Worm (Caenorhabditis elegans) whole organism, L2 larva: ENCODE measurements around the gene Y43F8B.18.

ENCODE experiments used
- R02D3.7 ChIP-seq: fragments of 150-350 bp; optimal IDR thresholded peaks from 2 replicates; lab custom pipeline; 2014; ENCODE audit warnings: missing biosample characterization, missing genetic modification characterization
- Y55F3AM.14 ChIP-seq: fragments of 200-800 bp; sonication (Bioruptor generic); optimal IDR thresholded peaks from 2 replicates; lab custom pipeline; 2018; ENCODE audit warnings: mild to moderate bottlenecking, missing genetic modification characterization, missing compliant biosample characterization
- ZK546.5 ChIP-seq: sonication (generic microtip); optimal IDR thresholded peaks from 2 replicates; lab custom pipeline; 2017; ENCODE audit warnings: missing biosample characterization, missing genetic modification characterization
- alr-1 ChIP-seq: fragments of 150-350 bp; optimal IDR thresholded peaks from 2 replicates; lab custom pipeline; 2014; ENCODE audit warnings: missing biosample characterization, missing genetic modification characterization
- blmp-1 ChIP-seq: sonication (generic microtip); optimal IDR thresholded peaks from 2 replicates; lab custom pipeline; 2017; ENCODE audit warnings: missing genetic modification characterization, mild to moderate bottlenecking, missing compliant biosample characterization, antibody characterized with exemption, moderate library complexity; ENCODE audit not compliant: insufficient read depth
- crh-2 ChIP-seq: sonication (generic microtip); optimal IDR thresholded peaks from 2 replicates; lab custom pipeline; 2017; ENCODE audit warnings: missing biosample characterization, missing genetic modification characterization
- elt-3 ChIP-seq: sonication (generic microtip); optimal IDR thresholded peaks from 2 replicates; lab custom pipeline; 2017; ENCODE audit warnings: missing biosample characterization, missing genetic modification characterization
- fos-1 ChIP-seq: fragments of 150-350 bp; optimal IDR thresholded peaks from 2 replicates; lab custom pipeline; 2014; ENCODE audit warnings: missing biosample characterization, missing genetic modification characterization
- gmeb-1 ChIP-seq: fragments of 150-350 bp; optimal IDR thresholded peaks from 2 replicates; lab custom pipeline; 2014; ENCODE audit warnings: missing biosample characterization, missing genetic modification characterization
- lin-11 ChIP-seq: fragments of 150-350 bp; sonication (generic microtip); optimal IDR thresholded peaks from 2 replicates; lab custom pipeline; 2014; ENCODE audit warnings: missing biosample characterization, missing genetic modification characterization, inconsistent platforms, mixed read lengths
- mab-5 ChIP-seq: fragments of 150-350 bp; optimal IDR thresholded peaks from 2 replicates; lab custom pipeline; 2014; ENCODE audit warnings: missing biosample characterization, missing genetic modification characterization
- nhr-12 ChIP-seq: fragments of 150-350 bp; optimal IDR thresholded peaks from 2 replicates; lab custom pipeline; 2014; ENCODE audit warnings: missing biosample characterization, missing genetic modification characterization
- nhr-23 ChIP-seq: fragments of 150-350 bp; optimal IDR thresholded peaks from 2 replicates; lab custom pipeline; 2014; ENCODE audit warnings: missing biosample characterization, missing genetic modification reagents, missing genetic modification characterization
- sma-3 ChIP-seq: sonication (generic microtip); optimal IDR thresholded peaks from 2 replicates; lab custom pipeline; 2016; ENCODE audit warnings: missing genetic modification reagents, missing genetic modification characterization, missing compliant biosample characterization
- sma-9 ChIP-seq, 2 experiments: fragments of 150-350 bp in 1 of 2; sonication (generic microtip) in 1 of 2; optimal IDR thresholded peaks; 2 replicates each; lab custom pipeline; 2014 to 2016; ENCODE audit warnings: missing genetic modification characterization in 2 of 2, mild to moderate bottlenecking in 1 of 2, missing biosample characterization in 1 of 2, missing compliant biosample characterization in 1 of 2, missing genetic modification reagents in 1 of 2, moderate library complexity in 1 of 2
- snpc-4 ChIP-seq: fragments of 150-350 bp; optimal IDR thresholded peaks from 2 replicates; lab custom pipeline; 2014; ENCODE audit warnings: missing biosample characterization, missing genetic modification characterization
- unc-39 ChIP-seq: fragments of 150-350 bp; optimal IDR thresholded peaks from 2 replicates; lab custom pipeline; 2014; ENCODE audit warnings: missing biosample characterization, missing genetic modification characterization
- unc-62 ChIP-seq: fragments of 150-350 bp; optimal IDR thresholded peaks from 2 replicates; lab custom pipeline; 2014; ENCODE audit warnings: missing biosample characterization, missing genetic modification reagents, missing genetic modification characterization

Gene Y43F8B.18

ce11 chrV:19531034-19531433, 45.2 kb downstream of the Y43F8B.18 start:
- no peak for TF ChIP-seq alr-1
- TF ChIP-seq sma-9 (GFP tag; optimal IDR thresholded peaks at IDR 0.05; lab: Kevin White, UChicago): peak; percentile 20
- no peak for TF ChIP-seq sma-9 (tag; optimal IDR thresholded peaks at IDR 0.05; lab: Kevin White, UChicago)

ce11 chrV:19533010-19533409, 47.2 kb downstream of the Y43F8B.18 start, which contains the start of gene Y43F8B.2:
TSS of gene Y43F8B.2 (minus strand) at chrV:19533110.
- TF ChIP-seq fos-1: no peak
- no peak for TF ChIP-seq snpc-4 (tag; lab: Kevin White, UChicago)
- TF ChIP-seq unc-62 (GFP tag; lab: Kevin White, UChicago): no peak
- no peak for TF ChIP-seq ZK546.5
- TF ChIP-seq sma-3 (GFP tag; lab: Kevin White, UChicago): no peak
- no peak for TF ChIP-seq nhr-23 (tag; lab: Kevin White, UChicago)
- no peak for TF ChIP-seq sma-9 (GFP tag; optimal IDR thresholded peaks at IDR 0.05; lab: Kevin White, UChicago)
- no peak for TF ChIP-seq sma-9 (tag; optimal IDR thresholded peaks at IDR 0.05; lab: Kevin White, UChicago)
- TF ChIP-seq nhr-12 (tag; lab: Kevin White, UChicago): no peak
- no peak for TF ChIP-seq mab-5 (tag; lab: Kevin White, UChicago)
- TF ChIP-seq elt-3: no peak
- TF ChIP-seq R02D3.7 (tag; lab: Kevin White, UChicago): no peak
- no peak for TF ChIP-seq blmp-1 (tag; lab: Kevin White, UChicago)
- TF ChIP-seq Y55F3AM.14 (GFP tag; lab: Kevin White, UChicago): no peak
- no peak for TF ChIP-seq unc-39 (tag; lab: Kevin White, UChicago)

- TF ChIP-seq lin-11 (tag; lab: Kevin White, UChicago) (no peak), sma-3 (GFP tag; lab: Kevin White, UChicago) (peak; percentile 40), crh-2 (tag; lab: Kevin White, UChicago) (peak; percentile 69), fos-1 (peak; percentile 75), blmp-1 (tag; lab: Kevin White, UChicago) (peak; percentile 38), unc-39 (tag; lab: Kevin White, UChicago) (no peak), gmeb-1 (peak; percentile 53)
Measured at ce11 chrV:19533480-19533879, 47.7 kb downstream of the Y43F8B.18 start.
